Worm (Caenorhabditis elegans): ENCODE data around the gene sinh-1.

DNA sequence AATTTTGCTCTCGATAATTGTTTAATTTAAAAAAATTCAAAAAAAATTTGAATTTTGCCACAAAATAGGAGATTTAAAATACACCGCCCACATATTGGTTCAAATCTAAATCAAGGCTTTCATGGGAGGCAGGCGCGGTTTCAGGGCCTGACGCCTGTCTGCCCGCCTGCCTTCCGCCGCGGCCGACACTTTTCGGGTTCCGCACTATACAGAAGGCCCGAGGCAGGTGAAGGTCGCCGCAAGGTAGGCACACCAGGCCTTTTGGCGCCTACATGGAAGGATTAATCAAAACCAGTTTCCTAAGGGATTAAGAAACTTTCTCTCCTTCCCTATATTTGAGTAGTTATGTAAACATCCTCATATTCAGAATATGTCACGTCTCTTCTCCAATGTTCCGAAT, 14.4 kb downstream of the sinh-1 start, which contains the start of gene Y57A10A.24:
- TF ChIP-seq mdt-29 (GFP tag; IDR thresholded peaks at IDR 0.05) = no peak
- TF ChIP-seq nhr-6 (tag; optimal IDR thresholded peaks at IDR 0.05) = no peak
